Worm (Caenorhabditis elegans): ENCODE results near the gene Y22D7AL.1.

ce11 chrIII:1687999-1688398 lies 35.7 kb downstream of the Y22D7AL.1 start, which contains the start of gene Y22D7AR.7:
- TF ChIP-seq tra-4 (tag; optimal IDR thresholded peaks at IDR 0.05) = no peak
- TF ChIP-seq B0310.2 (tag; optimal IDR thresholded peaks at IDR 0.05) = no peak
- no peak for TF ChIP-seq hmg-4 (GFP tag; optimal IDR thresholded peaks at IDR 0.05)

Measured in whole organism, early embryonic.